Worm (Caenorhabditis elegans) whole organism, L3 larva: ENCODE data around the gene smg-8.

ENCODE experiments used
- ZK546.5 ChIP-seq: sonication (generic microtip); optimal IDR thresholded peaks from 2 replicates; lab custom pipeline; 2017; ENCODE audit warnings: missing biosample characterization, missing genetic modification characterization
- ama-1 ChIP-seq: fragments of 150-350 bp; optimal IDR thresholded peaks from 2 replicates; lab custom pipeline; 2018
- fkh-10 ChIP-seq: sonication (generic microtip); optimal IDR thresholded peaks from 2 replicates; lab custom pipeline; 2017; ENCODE audit warnings: missing biosample characterization, missing genetic modification reagents, missing genetic modification characterization
- nhr-237 ChIP-seq: fragments of 150-350 bp; optimal IDR thresholded peaks from 2 replicates; lab custom pipeline; 2014; ENCODE audit warnings: missing biosample characterization, missing genetic modification characterization
- nhr-77 ChIP-seq: fragments of 150-350 bp; optimal IDR thresholded peaks from 2 replicates; lab custom pipeline; 2014; ENCODE audit warnings: missing biosample characterization, missing genetic modification characterization
- pqm-1 ChIP-seq: fragments of 150-350 bp; optimal IDR thresholded peaks from 2 replicates; lab custom pipeline; 2017; ENCODE audit warnings: missing biosample characterization, missing genetic modification characterization, inconsistent platforms
- snpc-4 ChIP-seq: fragments of 150-350 bp; optimal IDR thresholded peaks from 2 replicates; lab custom pipeline; 2014; ENCODE audit warnings: missing biosample characterization, missing genetic modification characterization
- tbx-2 ChIP-seq: sonication (generic microtip); optimal IDR thresholded peaks from 2 replicates; lab custom pipeline; 2016; ENCODE audit warnings: mild to moderate bottlenecking, missing genetic modification characterization, missing compliant biosample characterization

DNA sequence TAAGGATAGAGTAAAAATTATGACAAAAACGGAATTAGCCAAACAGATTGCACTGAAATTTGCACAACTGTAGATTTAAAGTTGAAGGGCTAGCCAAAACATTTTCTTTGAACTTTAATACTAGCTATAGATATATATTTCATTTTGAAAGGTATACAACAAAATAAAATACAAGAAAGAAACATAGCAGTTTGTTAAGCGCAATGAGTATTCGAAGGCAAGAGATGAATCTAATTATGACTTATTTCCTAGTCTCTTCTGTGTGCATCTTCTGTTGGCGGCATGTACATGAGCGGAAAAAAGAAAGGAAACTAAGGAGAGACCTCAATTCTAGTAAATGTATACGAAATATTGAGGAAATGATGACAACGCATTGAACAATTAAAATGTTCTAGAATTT, 9.1 kb upstream of the smg-8 start:
- no peak for TF ChIP-seq nhr-77 (tag; lab: Kevin White, UChicago)
- TF ChIP-seq tbx-2 (tag; lab: Kevin White, UChicago): no peak
- no peak for TF ChIP-seq pqm-1 (tag; lab: Kevin White, UChicago)
- no peak for TF ChIP-seq ama-1 (lab: Kevin White, UChicago)
- TF ChIP-seq ZK546.5 (tag; lab: Kevin White, UChicago): no peak
- no peak for TF ChIP-seq snpc-4 (tag; lab: Kevin White, UChicago)
- no peak for TF ChIP-seq nhr-237
- no peak for TF ChIP-seq fkh-10 (GFP tag; lab: Kevin White, UChicago)
